Fruit fly (Drosophila melanogaster): Measurements from ENCODE around the gene CG12708.

The CG12708 gene

dm6 chrX:15712409-15712808 lies 37.1 kb downstream of the CG12708 start, which contains the start of gene HUWE1 (continued):
- no peak for TF ChIP-seq Eip74EF (GFP tag; optimal IDR thresholded peaks at IDR 0.05)
- TF ChIP-seq Nf-YA (GFP tag; IDR thresholded peaks at IDR 0.05): no peak
- no peak for TF ChIP-seq CG12071 (GFP tag; optimal IDR thresholded peaks at IDR 0.05)
- TF ChIP-seq Side (GFP tag; optimal IDR thresholded peaks at IDR 0.05): no peak
- TF ChIP-seq CG14965 (GFP tag; optimal IDR thresholded peaks at IDR 0.05; ENCODE audit: borderline replicate concordance): no peak
- TF ChIP-seq HmgZ (tag; optimal IDR thresholded peaks at IDR 0.05): peak; percentile 63
- TF ChIP-seq Blimp-1 (GFP tag; optimal IDR thresholded peaks at IDR 0.05): no peak
- no peak for TF ChIP-seq pb (GFP tag; optimal IDR thresholded peaks at IDR 0.05)
- no peak for TF ChIP-seq slou (GFP tag; optimal IDR thresholded peaks at IDR 0.05)
- no peak for TF ChIP-seq CG4282 (GFP tag; optimal IDR thresholded peaks at IDR 0.05)
- TF ChIP-seq CG32532 (GFP tag; IDR thresholded peaks at IDR 0.05): no peak
- TF ChIP-seq CG31224 (GFP tag; IDR thresholded peaks at IDR 0.05): no peak
- no peak for TF ChIP-seq Mes4 (GFP tag; optimal IDR thresholded peaks at IDR 0.05)
- TF ChIP-seq pan (optimal IDR thresholded peaks at IDR 0.05): no peak
- TF ChIP-seq pan (GFP tag; optimal IDR thresholded peaks at IDR 0.05 in 1 of 2, IDR thresholded peaks at IDR 0.05 in 1 of 2): no peak
- TF ChIP-seq CG6175 (GFP tag; IDR thresholded peaks at IDR 0.05): no peak
- TF ChIP-seq CG17186 (GFP tag; optimal IDR thresholded peaks at IDR 0.05): peak; percentile 56
- TF ChIP-seq crc (GFP tag; optimal IDR thresholded peaks at IDR 0.05): no peak
- no peak for TF ChIP-seq stc (GFP tag; IDR thresholded peaks at IDR 0.05)
- TF ChIP-seq lmd (GFP tag; IDR thresholded peaks at IDR 0.05): no peak
- no peak for TF ChIP-seq CG11696 (GFP tag; IDR thresholded peaks at IDR 0.05)
- no peak for TF ChIP-seq Hr39 (optimal IDR thresholded peaks at IDR 0.05)
- no peak for TF ChIP-seq CG1024 (GFP tag; IDR thresholded peaks at IDR 0.05)
- TF ChIP-seq Hmx (GFP tag; optimal IDR thresholded peaks at IDR 0.05): no peak
- no peak for TF ChIP-seq wek (GFP tag; optimal IDR thresholded peaks at IDR 0.05)
- TF ChIP-seq ro (GFP tag; IDR thresholded peaks at IDR 0.05): no peak
- TF ChIP-seq knrl (GFP tag; IDR thresholded peaks at IDR 0.05; ENCODE audit: partially characterized antibody): peak; percentile 82
- no peak for TF ChIP-seq CG2678 (tag; optimal IDR thresholded peaks at IDR 0.05)
- TF ChIP-seq Antp (GFP tag; optimal IDR thresholded peaks at IDR 0.05): no peak
- no peak for TF ChIP-seq sd (tag; optimal IDR thresholded peaks at IDR 0.05)
- TF ChIP-seq Drgx (GFP tag; IDR thresholded peaks at IDR 0.05): no peak
- TF ChIP-seq CG17361 (GFP tag; IDR thresholded peaks at IDR 0.05): no peak
- peak in 1 of 2 experiments; percentile 29 for TF ChIP-seq crp (GFP tag; optimal IDR thresholded peaks at IDR 0.05)
- no peak for TF ChIP-seq CG18476 (GFP tag; optimal IDR thresholded peaks at IDR 0.05)
- TF ChIP-seq CG14441 (GFP tag; IDR thresholded peaks at IDR 0.05): no peak
- no peak for TF ChIP-seq aop (GFP tag; IDR thresholded peaks at IDR 0.05)
- no peak for TF ChIP-seq CG3281 (GFP tag; optimal IDR thresholded peaks at IDR 0.05)
- TF ChIP-seq tna (GFP tag; IDR thresholded peaks at IDR 0.05; ENCODE audit: partially characterized antibody): peak; percentile 64
- no peak for TF ChIP-seq pum (GFP tag; optimal IDR thresholded peaks at IDR 0.05)
- peak; percentile 85 for TF ChIP-seq CG34224 (GFP tag; IDR thresholded peaks at IDR 0.05; ENCODE audit: partially characterized antibody)
- no peak for TF ChIP-seq CG16863 (GFP tag; optimal IDR thresholded peaks at IDR 0.05)
- TF ChIP-seq fu2 (GFP tag; optimal IDR thresholded peaks at IDR 0.05): no peak
- peak; percentile 40 for TF ChIP-seq CG13624 (GFP tag; optimal IDR thresholded peaks at IDR 0.05)
- no peak for TF ChIP-seq maf-S (GFP tag; optimal IDR thresholded peaks at IDR 0.05)
- TF ChIP-seq Taf1 (GFP tag; IDR thresholded peaks at IDR 0.05): no peak
- TF ChIP-seq insv (GFP tag; optimal IDR thresholded peaks at IDR 0.05): no peak
- no peak for TF ChIP-seq Sox100B (GFP tag; optimal IDR thresholded peaks at IDR 0.05)
- peak; percentile 17 for TF ChIP-seq YL-1 (GFP tag; optimal IDR thresholded peaks at IDR 0.05)
- TF ChIP-seq sisA (GFP tag; IDR thresholded peaks at IDR 0.05): no peak
- TF ChIP-seq seq (GFP tag; IDR thresholded peaks at IDR 0.05): no peak
- TF ChIP-seq tgo (GFP tag; IDR thresholded peaks at IDR 0.05): no peak
- TF ChIP-seq ssp (GFP tag; IDR thresholded peaks at IDR 0.05): 0 out of 2 replicates have a peak, but pooled peaks have one; percentile 18
- TF ChIP-seq Asciz (GFP tag; optimal IDR thresholded peaks at IDR 0.05): no peak
